Fruit fly (Drosophila melanogaster) Kc167 (cell line): Measurements from ENCODE around the gene mia.

Source experiments
- insv ChIP-seq: fragments of >200 bp; optimal IDR thresholded peaks from 3 replicates; lab custom pipeline; 2018; ENCODE audit warnings: missing external identifiers
- psq ChIP-seq: fragments of >200 bp; optimal IDR thresholded peaks from 2 replicates; lab custom pipeline; 2017; ENCODE audit warnings: missing external identifiers

DNA sequence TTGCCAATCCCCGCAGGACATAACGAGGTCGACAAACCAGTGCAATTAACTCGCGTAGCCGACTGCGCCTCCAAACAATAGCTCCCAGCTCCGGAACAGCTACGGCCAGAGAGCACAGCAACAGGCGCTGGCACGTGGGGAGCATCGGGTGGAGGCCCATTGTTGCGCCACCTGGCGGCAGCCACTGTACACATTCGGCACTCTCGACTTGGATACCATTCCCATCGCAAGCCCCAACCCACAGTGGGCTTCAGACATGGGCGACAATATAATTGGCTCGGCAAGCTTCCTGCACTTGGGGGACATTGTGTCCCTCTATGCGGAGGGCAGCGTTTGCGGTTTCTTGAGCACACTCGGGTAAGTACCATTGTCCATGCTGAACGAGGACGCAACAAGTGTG lies 23.4 kb downstream of the mia start:
- TF ChIP-seq insv (lab: Kevin White, UChicago) (no peak), psq (lab: Kevin White, UChicago) (no peak)
